Fruit fly (Drosophila melanogaster) S2 (cell line): ENCODE measurements around the gene ntc.

ENCODE experiments used
- CG8478 ChIP-seq: fragments of >200 bp; optimal IDR thresholded peaks from 2 replicates; lab custom pipeline; 2018
- CTCF ChIP-seq, 2 experiments: fragments of >200 bp; optimal IDR thresholded peaks; 2 replicates each; lab custom pipeline; 2018

- TF ChIP-seq CG8478 (no peak), CTCF (optimal IDR thresholded peaks at IDR 0.05; lab: Kevin White, UChicago) (no peak)
These were observed 33.8 kb downstream of the ntc start for dm6 chr3L:3772284-3772987.
